Worm (Caenorhabditis elegans): ENCODE measurements around the gene swsn-1.

ce11 chrV:20201316-20201715 is 48.0 kb downstream of the swsn-1 start, which contains the start of gene fbxa-114:
- no peak for TF ChIP-seq ztf-11 (tag; optimal IDR thresholded peaks at IDR 0.05)
- TF ChIP-seq blmp-1 (tag; optimal IDR thresholded peaks at IDR 0.05; ENCODE audit: insufficient read depth) = no peak
- no peak for TF ChIP-seq nhr-12 (tag; optimal IDR thresholded peaks at IDR 0.05)
- TF ChIP-seq mdl-1 (tag; optimal IDR thresholded peaks at IDR 0.05) = no peak

All from whole organism, L2 larva.